Worm (Caenorhabditis elegans) whole organism, L2 larva: Measurements from ENCODE around the gene nhr-267.
A peak's percentile ranks its signal among the peaks of the same experiment; 100 is the strongest.

ENCODE experiments used
- C34F6.9 ChIP-seq: fragments of 150-350 bp; optimal IDR thresholded peaks from 2 replicates; lab custom pipeline; 2014; ENCODE audit warnings: missing biosample characterization, missing genetic modification characterization
- F13H6.1 ChIP-seq: sonication (generic microtip); optimal IDR thresholded peaks from 2 replicates; lab custom pipeline; 2016; ENCODE audit warnings: missing genetic modification characterization, missing compliant biosample characterization
- aly-2 ChIP-seq: fragments of 150-350 bp; optimal IDR thresholded peaks from 2 replicates; lab custom pipeline; 2014; ENCODE audit warnings: missing biosample characterization, missing genetic modification characterization
- ama-1 ChIP-seq: fragments of 150-350 bp; optimal IDR thresholded peaks from 2 replicates; lab custom pipeline; 2018; ENCODE audit warnings: inconsistent platforms
- ceh-82 ChIP-seq: fragments of 150-350 bp; optimal IDR thresholded peaks from 2 replicates; lab custom pipeline; 2014; ENCODE audit warnings: missing biosample characterization, missing genetic modification characterization
- crh-2 ChIP-seq: sonication (generic microtip); optimal IDR thresholded peaks from 2 replicates; lab custom pipeline; 2017; ENCODE audit warnings: missing biosample characterization, missing genetic modification characterization
- dmd-4 ChIP-seq: sonication (generic microtip); optimal IDR thresholded peaks from 2 replicates; lab custom pipeline; 2017; ENCODE audit warnings: missing biosample characterization, missing genetic modification characterization
- egl-27 ChIP-seq: sonication (generic microtip); optimal IDR thresholded peaks from 3 replicates; lab custom pipeline; 2017; ENCODE audit warnings: missing biosample characterization, missing genetic modification reagents, missing genetic modification characterization
- fos-1 ChIP-seq: fragments of 150-350 bp; optimal IDR thresholded peaks from 2 replicates; lab custom pipeline; 2014; ENCODE audit warnings: missing biosample characterization, missing genetic modification characterization
- gmeb-1 ChIP-seq: fragments of 150-350 bp; optimal IDR thresholded peaks from 2 replicates; lab custom pipeline; 2014; ENCODE audit warnings: missing biosample characterization, missing genetic modification characterization
- lin-13 ChIP-seq: fragments of 150-350 bp; optimal IDR thresholded peaks from 2 replicates; lab custom pipeline; 2014; ENCODE audit warnings: missing biosample characterization, missing genetic modification reagents, missing genetic modification characterization
- lin-39 ChIP-seq: fragments of 150-350 bp; optimal IDR thresholded peaks from 2 replicates; lab custom pipeline; 2014; ENCODE audit warnings: missing biosample characterization, missing genetic modification reagents, missing genetic modification characterization
- lsy-2 ChIP-seq, 2 experiments: fragments of 150-350 bp in 1 of 2; sonication (generic microtip) in 1 of 2; optimal IDR thresholded peaks; 2 replicates each; lab custom pipeline; 2014 to 2017; ENCODE audit warnings: missing biosample characterization in 2 of 2, missing genetic modification characterization in 2 of 2
- mab-5 ChIP-seq: fragments of 150-350 bp; optimal IDR thresholded peaks from 2 replicates; lab custom pipeline; 2014; ENCODE audit warnings: missing biosample characterization, missing genetic modification characterization
- mbf-1 ChIP-seq: sonication (generic microtip); optimal IDR thresholded peaks from 2 replicates; lab custom pipeline; 2017; ENCODE audit warnings: missing biosample characterization, missing genetic modification characterization
- mdl-1 ChIP-seq, 2 experiments: fragments of 150-350 bp in 1 of 2; sonication (generic microtip) in 1 of 2; optimal IDR thresholded peaks; 2 replicates each; lab custom pipeline; 2017; ENCODE audit warnings: missing biosample characterization in 2 of 2, missing genetic modification characterization in 2 of 2
- nhr-10 ChIP-seq: sonication (generic microtip); optimal IDR thresholded peaks from 2 replicates; lab custom pipeline; 2017; ENCODE audit warnings: missing biosample characterization, missing genetic modification characterization
- nhr-11 ChIP-seq: fragments of 150-350 bp; optimal IDR thresholded peaks from 2 replicates; lab custom pipeline; 2014; ENCODE audit warnings: missing biosample characterization, missing genetic modification characterization
- nhr-12 ChIP-seq: fragments of 150-350 bp; optimal IDR thresholded peaks from 2 replicates; lab custom pipeline; 2014; ENCODE audit warnings: missing biosample characterization, missing genetic modification characterization
- nhr-237 ChIP-seq: fragments of 150-350 bp; optimal IDR thresholded peaks from 2 replicates; lab custom pipeline; 2014; ENCODE audit warnings: missing biosample characterization, missing genetic modification characterization
- nhr-6 ChIP-seq: fragments of 150-350 bp; optimal IDR thresholded peaks from 2 replicates; lab custom pipeline; 2014; ENCODE audit warnings: missing biosample characterization, missing genetic modification characterization
- skn-1 ChIP-seq: sonication (generic microtip); optimal IDR thresholded peaks from 2 replicates; lab custom pipeline; 2017; ENCODE audit warnings: missing biosample characterization, missing genetic modification characterization
- sma-3 ChIP-seq: sonication (generic microtip); optimal IDR thresholded peaks from 2 replicates; lab custom pipeline; 2016; ENCODE audit warnings: missing genetic modification reagents, missing genetic modification characterization, missing compliant biosample characterization
- sma-9 ChIP-seq, 2 experiments: fragments of 150-350 bp in 1 of 2; sonication (generic microtip) in 1 of 2; optimal IDR thresholded peaks; 2 replicates each; lab custom pipeline; 2014 to 2016; ENCODE audit warnings: missing genetic modification characterization in 2 of 2, mild to moderate bottlenecking in 1 of 2, missing biosample characterization in 1 of 2, missing compliant biosample characterization in 1 of 2, missing genetic modification reagents in 1 of 2, moderate library complexity in 1 of 2
- unc-39 ChIP-seq: fragments of 150-350 bp; optimal IDR thresholded peaks from 2 replicates; lab custom pipeline; 2014; ENCODE audit warnings: missing biosample characterization, missing genetic modification characterization
- unc-55 ChIP-seq: fragments of 150-350 bp; sonication (generic microtip); optimal IDR thresholded peaks from 3 replicates; lab custom pipeline; 2014; ENCODE audit warnings: missing biosample characterization, missing genetic modification reagents, missing genetic modification characterization
- zag-1 ChIP-seq: fragments of 150-350 bp; optimal IDR thresholded peaks from 2 replicates; lab custom pipeline; 2014; ENCODE audit warnings: missing biosample characterization, missing genetic modification characterization
- ztf-1 ChIP-seq: fragments of 200-800 bp; sonication (Bioruptor generic); conservative IDR thresholded peaks from 2 replicates; pipeline ENCODE4 v1.3.6; 2022; ENCODE audit warnings: missing genetic modification characterization, missing compliant biosample characterization
- ztf-11 ChIP-seq: sonication (generic microtip); optimal IDR thresholded peaks from 2 replicates; lab custom pipeline; 2017; ENCODE audit warnings: missing biosample characterization, missing genetic modification characterization
- ztf-4 ChIP-seq: fragments of 150-350 bp; optimal IDR thresholded peaks from 2 replicates; lab custom pipeline; 2014; ENCODE audit warnings: missing biosample characterization, missing genetic modification characterization

Gene nhr-267

DNA sequence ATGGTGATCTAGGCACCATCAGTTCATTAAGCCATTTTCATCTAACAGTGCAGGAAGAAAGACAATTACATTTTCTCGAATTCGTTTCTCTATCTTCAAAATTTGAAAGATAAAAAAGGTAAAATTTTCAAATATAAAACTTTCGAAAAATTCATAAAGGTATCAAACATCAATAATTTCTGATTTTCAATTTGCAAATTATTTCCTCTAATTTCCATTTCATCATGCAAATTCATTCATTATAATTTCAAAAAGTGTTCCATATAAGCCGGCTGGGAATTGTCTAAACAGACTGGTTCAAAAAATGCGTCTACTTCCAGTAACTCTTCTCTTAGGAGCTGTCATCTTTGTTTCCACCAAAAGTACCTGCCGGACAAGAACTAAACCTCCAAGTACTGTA, 41.5 kb upstream of the nhr-267 start, which contains the start of gene clec-183:
TSS of gene clec-183 (plus strand) at position 301 of the 400 bp plus-strand sequence.
- TF ChIP-seq nhr-10 (tag; lab: Kevin White, UChicago), result no peak
- TF ChIP-seq nhr-237 (tag; lab: Kevin White, UChicago), result no peak
- no peak for TF ChIP-seq unc-55 (GFP tag; lab: Kevin White, UChicago)
- no peak for TF ChIP-seq nhr-12 (tag; lab: Kevin White, UChicago)
- TF ChIP-seq ztf-11 (tag; lab: Kevin White, UChicago), result no peak
- TF ChIP-seq lin-13 (GFP tag; lab: Kevin White, UChicago), result no peak
- TF ChIP-seq egl-27 (tag; lab: Kevin White, UChicago), result no peak
- no peak for TF ChIP-seq mbf-1 (tag; lab: Kevin White, UChicago)
- no peak for TF ChIP-seq dmd-4 (tag; lab: Kevin White, UChicago)
- TF ChIP-seq lsy-2 (tag; optimal IDR thresholded peaks at IDR 0.05; lab: Kevin White, UChicago), result no peak
- TF ChIP-seq sma-9 (GFP tag; optimal IDR thresholded peaks at IDR 0.05; lab: Kevin White, UChicago), result no peak
- TF ChIP-seq sma-9 (tag; optimal IDR thresholded peaks at IDR 0.05; lab: Kevin White, UChicago), result no peak
- no peak for TF ChIP-seq mab-5 (tag; lab: Kevin White, UChicago)
- no peak for TF ChIP-seq aly-2 (tag; lab: Kevin White, UChicago)
- no peak for TF ChIP-seq nhr-11 (tag; lab: Kevin White, UChicago)
- TF ChIP-seq nhr-6 (tag; lab: Kevin White, UChicago), result no peak
- TF ChIP-seq ztf-4 (tag; lab: Kevin White, UChicago), result no peak
- no peak for TF ChIP-seq zag-1
- no peak for TF ChIP-seq sma-3 (GFP tag; lab: Kevin White, UChicago)
- TF ChIP-seq unc-39 (tag; lab: Kevin White, UChicago), result no peak

DNA sequence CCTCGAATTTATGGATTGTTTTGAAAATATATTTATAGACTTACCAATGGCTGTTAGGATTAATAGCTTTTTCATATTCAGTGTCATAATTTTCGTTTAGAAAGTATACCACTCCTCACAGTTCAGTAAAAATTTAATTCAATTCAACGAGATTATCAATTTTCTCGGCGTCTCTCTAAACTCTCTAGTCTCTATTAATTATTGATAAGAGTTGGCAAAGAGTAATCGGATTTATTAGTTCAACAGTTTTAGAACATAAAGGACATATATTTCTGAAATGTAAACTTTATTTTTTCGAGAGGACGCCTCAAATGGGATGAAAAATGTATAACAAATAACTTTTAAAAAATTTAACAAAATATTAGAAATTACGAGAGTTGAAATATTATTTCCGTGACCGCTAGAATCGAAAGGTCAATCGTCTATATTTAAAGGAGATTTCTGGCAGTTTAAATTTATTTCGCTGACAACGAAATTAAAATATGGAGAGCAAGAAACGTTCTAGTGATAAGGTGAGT, 37.8 kb upstream of the nhr-267 start, which contains the start of the genes nspg-11 and F49C12.15:
TSS of gene nspg-11 (minus strand) at position 101 of the 518 bp plus-strand sequence.
TSS of gene F49C12.15 (plus strand) at position 468 of the 518 bp plus-strand sequence.
- TF ChIP-seq ztf-4 (tag; lab: Kevin White, UChicago), result no peak
- no peak for TF ChIP-seq nhr-12 (tag; lab: Kevin White, UChicago)
- no peak for TF ChIP-seq ceh-82
- no peak for TF ChIP-seq nhr-237 (tag; lab: Kevin White, UChicago)
- TF ChIP-seq ama-1, result no peak
- TF ChIP-seq lin-13 (GFP tag; lab: Kevin White, UChicago), result no peak
- TF ChIP-seq, all 48 proteins: peak for 0

DNA sequence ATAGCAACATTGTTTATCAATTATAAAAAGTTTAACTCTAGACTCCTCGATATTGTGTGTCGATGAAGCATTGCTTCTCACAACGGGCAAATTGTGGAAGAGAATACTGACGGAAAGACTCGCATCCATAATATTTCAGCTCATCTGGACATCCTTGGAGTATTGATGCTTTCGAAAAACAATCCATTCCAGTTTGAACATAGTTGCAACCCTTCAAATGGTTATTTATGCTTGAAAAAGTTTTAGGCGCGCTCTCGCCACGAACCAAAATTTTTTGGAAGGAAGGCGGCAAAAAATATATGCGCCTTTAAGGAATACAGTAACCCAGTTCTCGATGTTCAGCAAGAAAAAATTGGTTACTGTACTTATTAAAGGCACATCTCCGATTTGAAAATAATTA, 36.3 kb upstream of the nhr-267 start:
- TF ChIP-seq ama-1 (peak; percentile 16), crh-2 (peak; percentile 25), sma-3 (GFP tag; lab: Kevin White, UChicago) (peak; percentile 25), egl-27 (tag; lab: Kevin White, UChicago) (no peak), lsy-2 (tag; optimal IDR thresholded peaks at IDR 0.05; lab: Kevin White, UChicago) (no peak), lin-39 (no peak), ztf-4 (tag; lab: Kevin White, UChicago) (no peak), nhr-10 (tag; lab: Kevin White, UChicago) (no peak), mdl-1 (tag; optimal IDR thresholded peaks at IDR 0.05; lab: Kevin White, UChicago) (no peak), C34F6.9 (tag; lab: Kevin White, UChicago) (no peak), sma-9 (GFP tag; optimal IDR thresholded peaks at IDR 0.05; lab: Kevin White, UChicago) (peak; percentile 37), sma-9 (tag; optimal IDR thresholded peaks at IDR 0.05; lab: Kevin White, UChicago) (no peak), ztf-1 (GFP tag; lab: Robert Waterston, UW) (no peak), fos-1 (tag; lab: Kevin White, UChicago) (no peak), lin-13 (GFP tag; lab: Kevin White, UChicago) (no peak), skn-1 (no peak), nhr-6 (tag; lab: Kevin White, UChicago) (no peak), F13H6.1 (tag; lab: Kevin White, UChicago) (no peak)
- TF ChIP-seq, all 48 proteins: peak for 4

DNA sequence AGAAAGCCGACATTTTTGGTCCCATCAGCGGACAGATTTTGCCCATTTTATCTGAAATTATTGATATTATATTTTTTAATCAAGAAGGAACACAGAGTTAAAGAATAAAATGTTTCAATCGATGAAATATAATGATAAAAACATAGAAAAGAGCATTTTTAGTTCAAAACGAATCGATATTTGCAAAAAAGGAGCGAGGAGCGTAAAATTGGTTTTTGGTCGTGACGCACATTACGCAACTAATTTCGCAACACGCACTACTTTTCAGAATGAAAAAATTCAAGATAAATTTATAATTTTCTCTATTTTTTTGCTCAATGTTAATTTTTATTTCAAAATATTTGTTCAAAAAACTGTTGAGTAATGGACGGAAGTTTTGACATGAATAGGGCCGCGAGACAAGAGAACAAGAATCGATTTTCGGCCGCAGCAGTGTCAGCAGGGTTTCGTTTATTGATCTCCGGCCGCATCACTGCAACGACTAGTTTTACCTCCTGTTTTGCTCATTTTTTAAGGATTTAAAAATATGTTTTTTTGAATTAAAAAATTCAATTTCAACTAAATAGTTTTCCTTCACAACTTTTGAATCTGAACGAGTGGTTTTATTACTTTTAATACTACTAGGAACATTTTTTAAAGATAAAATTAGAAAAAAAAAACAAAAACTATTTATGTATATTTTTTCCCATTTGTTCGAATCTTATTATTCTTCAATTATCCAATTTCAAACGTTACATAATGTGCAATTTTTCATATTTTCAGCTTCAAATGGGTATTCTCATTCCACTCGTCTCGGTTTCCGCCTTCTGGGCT, 35.0 kb upstream of the nhr-267 start, which contains the start of the genes F49C12.12 and vha-17:
TSS of gene F49C12.12 (minus strand) at position 51 of the 813 bp plus-strand sequence.
TSS of gene vha-17 (plus strand) at position 763 of the 813 bp plus-strand sequence.
- TF ChIP-seq fos-1 (tag; lab: Kevin White, UChicago) (peak; percentile 67), lin-39 (no peak), lsy-2 (tag; optimal IDR thresholded peaks at IDR 0.05; lab: Kevin White, UChicago) (peak in 1 of 2 experiments; percentile 56), crh-2 (peak; percentile 17), aly-2 (tag; lab: Kevin White, UChicago) (no peak), unc-55 (GFP tag; lab: Kevin White, UChicago) (peak; percentile 59), gmeb-1 (tag; lab: Kevin White, UChicago) (peak; percentile 7), C34F6.9 (tag; lab: Kevin White, UChicago) (peak; percentile 70), ceh-82 (no peak)
